Fruit fly (Drosophila melanogaster) whole organism, wandering third instar larva: ENCODE results near the gene Arl2.

Source experiments
- Dfd ChIP-seq: fragments of >200 bp; optimal IDR thresholded peaks from 2 replicates; lab custom pipeline; 2017; ENCODE audit warnings: missing biosample characterization, missing genetic modification characterization
- GATAd ChIP-seq: sonication (Bioruptor generic); optimal IDR thresholded peaks from 2 replicates; lab custom pipeline; 2016; ENCODE audit warnings: missing biosample characterization, missing genetic modification characterization
- Jra ChIP-seq: sonication (Bioruptor generic); optimal IDR thresholded peaks from 2 replicates; lab custom pipeline; 2016; ENCODE audit warnings: missing biosample characterization, missing genetic modification characterization
- Myc ChIP-seq: fragments of >200 bp; optimal IDR thresholded peaks from 2 replicates; lab custom pipeline; 2017
- OdsH ChIP-seq: fragments of 200-800 bp; sonication (Bioruptor generic); optimal IDR thresholded peaks from 2 replicates; lab custom pipeline; 2016; ENCODE audit warnings: missing biosample characterization, mild to moderate bottlenecking, missing genetic modification characterization
- Sp1 ChIP-seq: fragments of 200-800 bp; sonication (Bioruptor generic); optimal IDR thresholded peaks from 3 replicates; lab custom pipeline; 2019; ENCODE audit warnings: missing biosample characterization, mild to moderate bottlenecking, missing genetic modification characterization, moderate library complexity
- br ChIP-seq: fragments of 200-800 bp; sonication (Bioruptor generic); optimal IDR thresholded peaks from 2 replicates; lab custom pipeline; 2016; ENCODE audit warnings: missing biosample characterization, missing genetic modification characterization
- brk ChIP-seq: fragments of 200-800 bp; sonication (Bioruptor generic); optimal IDR thresholded peaks from 2 replicates; lab custom pipeline; 2016; ENCODE audit warnings: missing biosample characterization, mild to moderate bottlenecking, missing genetic modification characterization
- dmrt93B ChIP-seq: fragments of 200-800 bp; sonication (Bioruptor generic); optimal IDR thresholded peaks from 2 replicates; lab custom pipeline; 2018; ENCODE audit warnings: missing biosample characterization, mild to moderate bottlenecking, missing genetic modification characterization
- lola ChIP-seq: fragments of >200 bp; optimal IDR thresholded peaks from 2 replicates; lab custom pipeline; 2017; ENCODE audit warnings: missing biosample characterization, missing genetic modification characterization
- psq ChIP-seq: fragments of 200-800 bp; sonication (Bioruptor generic); optimal IDR thresholded peaks from 3 replicates; lab custom pipeline; 2017; ENCODE audit warnings: missing biosample characterization, mild to moderate bottlenecking, missing genetic modification characterization, moderate library complexity
- sage ChIP-seq: fragments of 200-800 bp; sonication (Bioruptor generic); optimal IDR thresholded peaks from 2 replicates; lab custom pipeline; 2016; ENCODE audit warnings: missing biosample characterization, mild to moderate bottlenecking, missing genetic modification characterization
- usp ChIP-seq: fragments of >200 bp; optimal IDR thresholded peaks from 2 replicates; lab custom pipeline; 2017; ENCODE audit warnings: missing biosample characterization, missing genetic modification characterization

dm6 chr3R:8306188-8306926 lies 34.5 kb upstream of the Arl2 start:
- no peak for TF ChIP-seq psq (GFP tag; lab: Kevin White, UChicago)
- no peak for TF ChIP-seq lola (GFP tag; lab: Kevin White, UChicago)
- no peak for TF ChIP-seq GATAd (GFP tag; lab: Kevin White, UChicago)
- no peak for TF ChIP-seq Myc (lab: Kevin White, UChicago)
- no peak for TF ChIP-seq dmrt93B (GFP tag; lab: Kevin White, UChicago)
- TF ChIP-seq Sp1, result no peak
- TF ChIP-seq sage (GFP tag; lab: Kevin White, UChicago), result peak; percentile 82
- no peak for TF ChIP-seq Dfd
- no peak for TF ChIP-seq Jra (GFP tag; lab: Kevin White, UChicago)
- no peak for TF ChIP-seq OdsH (GFP tag; lab: Kevin White, UChicago)
- TF ChIP-seq usp, result no peak
- TF ChIP-seq brk (GFP tag; lab: Kevin White, UChicago), result no peak
- no peak for TF ChIP-seq br (GFP tag; lab: Kevin White, UChicago)
